Worm (Caenorhabditis elegans): Measurements from ENCODE around the gene nova-1.
"Not testable (repeated sequence)": the region's sequence is repeated elsewhere in the genome, so short reads cannot be mapped to it uniquely, and the experiment has no call there.

Gene nova-1

ce11 chrV:18079163-18079562 is 2.6 kb downstream of the nova-1 start:
- TF ChIP-seq drap-1 (GFP tag; optimal IDR thresholded peaks at IDR 0.05) (peak; percentile 40), nhr-2 (tag; optimal IDR thresholded peaks at IDR 0.05) (no peak), elt-1 (tag; optimal IDR thresholded peaks at IDR 0.05; ENCODE audit: borderline replicate concordance, insufficient read depth) (no peak), ces-1 (GFP tag; optimal IDR thresholded peaks at IDR 0.05) (peak; percentile 86), lin-32 (GFP tag; optimal IDR thresholded peaks at IDR 0.05) (peak; percentile 18), snpc-4 (tag; optimal IDR thresholded peaks at IDR 0.05) (no peak), unc-62 (GFP tag; optimal IDR thresholded peaks at IDR 0.05) (peak; percentile 78), zip-8 (tag; optimal IDR thresholded peaks at IDR 0.05) (no peak), ztf-11 (tag; optimal IDR thresholded peaks at IDR 0.05) (no peak), unc-39 (tag; optimal IDR thresholded peaks at IDR 0.05) (no peak), hlh-1 (tag; optimal IDR thresholded peaks at IDR 0.05) (peak; percentile 86), nhr-12 (tag; optimal IDR thresholded peaks at IDR 0.05) (peak; percentile 59), mls-2 (tag; optimal IDR thresholded peaks at IDR 0.05) (no peak), flh-1 (GFP tag; optimal IDR thresholded peaks at IDR 0.05) (no peak), unc-120 (tag; optimal IDR thresholded peaks at IDR 0.05; ENCODE audit: poor library complexity, severe bottlenecking) (no peak), lsy-2 (tag; optimal IDR thresholded peaks at IDR 0.05) (peak; percentile 7), mab-5 (tag; optimal IDR thresholded peaks at IDR 0.05) (peak; percentile 47), mep-1 (tag; optimal IDR thresholded peaks at IDR 0.05) (peak; percentile 58), nhr-28 (tag; optimal IDR thresholded peaks at IDR 0.05) (no peak), tbx-8 (GFP tag; optimal IDR thresholded peaks at IDR 0.05) (no peak), ceh-39 (tag; optimal IDR thresholded peaks at IDR 0.05) (peak; percentile 91), blmp-1 (tag; optimal IDR thresholded peaks at IDR 0.05) (no peak), lin-13 (tag; optimal IDR thresholded peaks at IDR 0.05) (peak; percentile 31), ham-2 (GFP tag; optimal IDR thresholded peaks at IDR 0.05) (no peak), cnd-1 (tag; optimal IDR thresholded peaks at IDR 0.05) (peak; percentile 83), sem-2 (GFP tag; optimal IDR thresholded peaks at IDR 0.05) (no peak), pha-4 (tag; optimal IDR thresholded peaks at IDR 0.05) (peak; percentile 18), ceh-83 (GFP tag; optimal IDR thresholded peaks at IDR 0.05) (no peak)

DNA sequence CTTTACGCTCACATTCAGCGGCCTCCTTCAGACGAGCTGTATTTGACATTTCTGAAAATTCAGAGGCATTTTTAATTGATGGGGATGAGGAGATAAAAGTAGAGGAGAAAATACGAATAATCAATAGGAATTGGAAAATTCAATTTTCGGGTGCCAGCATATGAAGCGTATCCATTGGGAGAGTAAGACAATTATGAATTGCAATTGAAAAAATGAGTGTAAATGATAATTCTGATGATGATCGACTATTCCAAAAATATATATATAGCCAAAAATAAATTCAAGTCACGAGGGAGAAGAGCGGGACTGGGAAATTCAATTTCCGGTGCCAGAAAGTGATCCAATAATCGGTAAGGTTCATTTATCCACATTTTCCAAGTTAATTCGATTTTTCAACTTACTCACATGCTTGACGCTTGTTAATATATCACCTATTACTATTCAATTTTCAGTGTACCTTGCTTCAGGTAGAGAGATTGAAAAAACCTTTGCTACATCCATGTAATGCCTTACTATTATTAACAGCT is 15.4 kb downstream of the nova-1 start, which contains the start of gene Y59A8B.8:
Gene Y59A8B.8 (minus strand): TSS at position 51 of the 527 bp plus-strand sequence.
- TF ChIP-seq ces-1 (GFP tag; optimal IDR thresholded peaks at IDR 0.05) (peak; percentile 63), zip-8 (tag; optimal IDR thresholded peaks at IDR 0.05) (no peak)

DNA sequence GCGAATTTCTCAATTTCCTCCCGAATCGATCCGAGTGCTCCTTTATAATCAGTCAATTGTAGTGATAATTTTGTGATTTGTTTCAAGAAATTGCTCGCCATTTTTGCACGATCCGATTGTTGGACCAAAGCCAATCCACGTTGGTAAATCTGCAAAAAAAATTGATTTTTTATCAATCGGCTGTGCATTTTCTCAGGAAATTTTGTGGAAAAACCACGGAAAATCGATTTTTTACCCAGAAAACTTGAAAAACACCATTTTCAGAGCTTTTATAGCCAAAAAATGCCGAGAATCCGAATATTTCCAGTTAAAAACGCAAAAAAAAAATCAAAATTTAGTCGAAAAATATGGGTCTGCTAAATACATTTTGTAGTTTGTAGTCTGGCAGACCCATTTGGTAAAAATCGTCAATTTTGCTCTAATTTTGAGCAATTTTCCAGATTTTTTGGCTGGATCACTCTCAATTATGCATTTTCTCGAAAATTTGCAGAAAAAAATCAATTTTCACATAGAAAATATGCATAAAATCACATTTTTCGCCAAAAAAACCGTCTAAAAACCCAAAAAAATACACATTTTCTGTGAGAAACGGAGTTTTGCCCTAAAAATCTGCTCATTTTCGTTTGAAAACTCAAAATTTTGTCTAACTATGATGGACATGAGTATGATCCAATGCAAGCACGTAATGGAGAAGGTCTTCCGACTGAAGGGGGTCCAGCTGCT is 26.3 kb downstream of the nova-1 start, which contains the start of the genes Y59A8B.25 and ebp-3:
Gene Y59A8B.25 (minus strand): TSS at position 101 of the 723 bp plus-strand sequence.
Gene ebp-3 (plus strand): TSS at position 673 of the 723 bp plus-strand sequence.
- not testable (repeated sequence) for TF ChIP-seq hlh-1 (tag; optimal IDR thresholded peaks at IDR 0.05); unc-120 (tag; optimal IDR thresholded peaks at IDR 0.05; ENCODE audit: poor library complexity, severe bottlenecking); mls-2 (tag; optimal IDR thresholded peaks at IDR 0.05)

- no peak for TF ChIP-seq nhr-28 (tag; optimal IDR thresholded peaks at IDR 0.05)
- no peak for TF ChIP-seq pha-4 (tag; optimal IDR thresholded peaks at IDR 0.05)
- TF ChIP-seq lin-13 (tag; optimal IDR thresholded peaks at IDR 0.05): no peak
- no peak for TF ChIP-seq nhr-237 (tag; optimal IDR thresholded peaks at IDR 0.05)
- TF ChIP-seq drap-1 (GFP tag; optimal IDR thresholded peaks at IDR 0.05): no peak
Measured at ce11 chrV:18043271-18043670, 38.5 kb downstream of the nova-1 start, which contains the start of gene ebp-1. Gene ebp-1 (plus strand): TSS chrV:18043571.

- TF ChIP-seq hlh-1 (tag; optimal IDR thresholded peaks at IDR 0.05): peak; percentile 4
- no peak for TF ChIP-seq zip-8 (tag; optimal IDR thresholded peaks at IDR 0.05)
- TF ChIP-seq sptf-1 (tag; optimal IDR thresholded peaks at IDR 0.05): no peak
- TF ChIP-seq nhr-76 (tag; optimal IDR thresholded peaks at IDR 0.05): no peak
- no peak for TF ChIP-seq nhr-237 (tag; optimal IDR thresholded peaks at IDR 0.05)
- TF ChIP-seq nhr-2 (tag; optimal IDR thresholded peaks at IDR 0.05): no peak
Measured at ce11 chrV:18022179-18022578, 59.6 kb downstream of the nova-1 start, which contains the start of gene prp-6. Gene prp-6 (plus strand): TSS chrV:18022479.

Data from whole organism, mixed stage, embryonic.